Worm (Caenorhabditis elegans): ENCODE data around the gene mrp-7.

ce11 chrV:19632546-19632945, 42.1 kb upstream of the mrp-7 start, which contains the start of gene Y43F8C.5:
- TF ChIP-seq hmbx-1 (tag; optimal IDR thresholded peaks at IDR 0.05), result no peak
- no peak for TF ChIP-seq ceh-13 (GFP tag; optimal IDR thresholded peaks at IDR 0.05)
- no peak for TF ChIP-seq ama-1 (optimal IDR thresholded peaks at IDR 0.05)
- TF ChIP-seq flt-1 (GFP tag; IDR thresholded peaks at IDR 0.05), result no peak
- no peak for TF ChIP-seq sea-1 (GFP tag; conservative IDR thresholded peaks at IDR 0.05)
- no peak for TF ChIP-seq ceh-36 (tag; optimal IDR thresholded peaks at IDR 0.05)

Measured in whole organism, early embryonic.